Worm (Caenorhabditis elegans): ENCODE data around the gene cku-70.

- TF ChIP-seq lin-39 (tag; optimal IDR thresholded peaks at IDR 0.05), result no peak
- no peak for TF ChIP-seq mab-5 (tag; optimal IDR thresholded peaks at IDR 0.05)
Measured at ce11 chrIII:11149254-11149876, 5.3 kb upstream of the cku-70 start.

Measured in whole organism, L2 larva.